Worm (Caenorhabditis elegans): ENCODE results near the gene srh-148.

DNA sequence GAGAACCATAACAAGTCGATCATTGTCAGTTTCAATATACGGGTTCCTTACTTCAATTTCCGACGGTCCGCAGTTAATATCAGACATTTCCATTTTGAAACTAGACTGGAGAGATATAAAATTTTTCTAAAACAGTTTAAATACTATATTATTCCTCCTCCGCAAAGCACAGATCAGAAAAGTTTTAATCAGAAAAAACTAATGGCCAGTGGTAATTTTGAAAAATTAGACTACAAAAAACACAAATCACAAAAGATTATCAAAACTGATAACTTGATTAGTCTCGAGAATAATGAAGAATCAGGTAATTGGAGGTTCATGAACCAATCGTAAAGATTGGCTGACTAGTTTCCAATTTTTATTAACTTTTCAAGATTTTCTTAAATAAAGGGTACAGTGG is 27.8 kb upstream of the srh-148 start, which contains the start of gene T06C12.9:
- no peak for TF ChIP-seq ztf-11 (tag; optimal IDR thresholded peaks at IDR 0.05)
- no peak for TF ChIP-seq nhr-2 (tag; optimal IDR thresholded peaks at IDR 0.05)
- no peak for TF ChIP-seq nhr-237 (tag; optimal IDR thresholded peaks at IDR 0.05)
- no peak for TF ChIP-seq ces-1 (GFP tag; optimal IDR thresholded peaks at IDR 0.05)
- no peak for TF ChIP-seq elt-1 (tag; optimal IDR thresholded peaks at IDR 0.05; ENCODE audit: borderline replicate concordance, insufficient read depth)
- no peak for TF ChIP-seq unc-62 (GFP tag; optimal IDR thresholded peaks at IDR 0.05)
- TF ChIP-seq lsy-2 (tag; optimal IDR thresholded peaks at IDR 0.05) = no peak

Data from whole organism, mixed stage, embryonic.